Fruit fly (Drosophila melanogaster) whole organism, pupa: ENCODE measurements around the gene CG33061.

Source experiments
- CG10348 ChIP-seq: fragments of 200-800 bp; sonication (Bioruptor generic); IDR thresholded peaks from 2 replicates; pipeline ENCODE4 v1.3.6; 2022; ENCODE audit warnings: missing biosample characterization, missing genetic modification characterization
- CG12605 ChIP-seq: fragments of 200-800 bp; sonication (Bioruptor generic); IDR thresholded peaks from 2 replicates; pipeline ENCODE4 v1.3.6; 2022; ENCODE audit warnings: missing biosample characterization, missing genetic modification characterization
- CG13204 ChIP-seq: fragments of 200-800 bp; sonication (Bioruptor generic); optimal IDR thresholded peaks from 2 replicates; lab custom pipeline; 2018; ENCODE audit warnings: missing biosample characterization, mild to moderate bottlenecking, missing genetic modification characterization, moderate library complexity
- CG14655 ChIP-seq: fragments of 200-800 bp; sonication (Bioruptor generic); optimal IDR thresholded peaks from 3 replicates; lab custom pipeline; 2017; ENCODE audit warnings: mild to moderate bottlenecking, missing biosample characterization, missing genetic modification reagents, missing genetic modification characterization
- CG15710 ChIP-seq: fragments of 200-800 bp; sonication (Bioruptor generic); optimal IDR thresholded peaks from 2 replicates; lab custom pipeline; 2018; ENCODE audit warnings: missing biosample characterization, mild to moderate bottlenecking, missing genetic modification characterization, moderate library complexity
- CG17806 ChIP-seq: fragments of 200-800 bp; sonication (Bioruptor generic); optimal IDR thresholded peaks from 2 replicates; lab custom pipeline; 2018; ENCODE audit warnings: missing biosample characterization, mild to moderate bottlenecking, missing genetic modification characterization, moderate library complexity
- CG32121 ChIP-seq: fragments of 200-800 bp; sonication (Bioruptor generic); IDR thresholded peaks from 2 replicates; pipeline ENCODE4 v1.3.6; 2022; ENCODE audit warnings: missing biosample characterization, missing genetic modification characterization
- CG34367 ChIP-seq: fragments of 200-800 bp; sonication (Bioruptor generic); optimal IDR thresholded peaks from 2 replicates; lab custom pipeline; 2018; ENCODE audit warnings: missing biosample characterization, mild to moderate bottlenecking, missing genetic modification characterization
- CG4496 ChIP-seq: fragments of 200-800 bp; sonication (Bioruptor generic); IDR thresholded peaks from 3 replicates; pipeline ENCODE4 v1.3.6; 2022; ENCODE audit warnings: missing biosample characterization, missing genetic modification characterization
- CG8159 ChIP-seq: fragments of 200-800 bp; sonication (Bioruptor generic); optimal IDR thresholded peaks from 3 replicates; lab custom pipeline; 2018; ENCODE audit warnings: missing biosample characterization, mild to moderate bottlenecking, missing genetic modification characterization, moderate library complexity
- CG8301 ChIP-seq: fragments of 200-800 bp; sonication (Bioruptor generic); optimal IDR thresholded peaks from 2 replicates; lab custom pipeline; 2018; ENCODE audit warnings: missing biosample characterization, mild to moderate bottlenecking, missing genetic modification characterization
- CG9948 ChIP-seq: fragments of 200-800 bp; sonication (Bioruptor generic); optimal IDR thresholded peaks from 2 replicates; lab custom pipeline; 2018; ENCODE audit warnings: missing biosample characterization, mild to moderate bottlenecking, missing genetic modification characterization, moderate library complexity
- D1 ChIP-seq: fragments of 200-800 bp; sonication (Bioruptor generic); optimal IDR thresholded peaks from 2 replicates; lab custom pipeline; 2018; ENCODE audit warnings: missing biosample characterization, mild to moderate bottlenecking, missing genetic modification characterization, moderate library complexity
- EcR ChIP-seq: fragments of 200-800 bp; sonication (Bioruptor generic); optimal IDR thresholded peaks from 3 replicates; lab custom pipeline; 2019; ENCODE audit warnings: missing biosample characterization, missing genetic modification characterization, mild to moderate bottlenecking, moderate library complexity, missing genetic modification reagents
- Ets98B ChIP-seq: fragments of 200-800 bp; sonication (Bioruptor generic); IDR thresholded peaks from 2 replicates; pipeline ENCODE4 v1.3.6; 2022; ENCODE audit warnings: missing biosample characterization, missing genetic modification characterization
- Pif1A ChIP-seq: fragments of 200-800 bp; sonication (Bioruptor generic); optimal IDR thresholded peaks from 3 replicates; lab custom pipeline; 2016; ENCODE audit warnings: missing biosample characterization, missing genetic modification characterization
- Pif1B ChIP-seq: fragments of 200-800 bp; sonication (Bioruptor generic); optimal IDR thresholded peaks from 3 replicates; lab custom pipeline; 2016; ENCODE audit warnings: missing biosample characterization, missing genetic modification characterization
- Snoo ChIP-seq: fragments of 200-800 bp; sonication (Bioruptor generic); optimal IDR thresholded peaks from 3 replicates; lab custom pipeline; 2017; ENCODE audit warnings: missing biosample characterization, mild to moderate bottlenecking, missing genetic modification characterization, inconsistent platforms
- fd96Ca ChIP-seq: fragments of 200-800 bp; sonication (Bioruptor generic); IDR thresholded peaks from 3 replicates; pipeline ENCODE4 v1.3.6; 2022; ENCODE audit warnings: missing biosample characterization, missing genetic modification characterization
- gl ChIP-seq: fragments of 200-800 bp; sonication (Bioruptor generic); optimal IDR thresholded peaks from 2 replicates; lab custom pipeline; 2018; ENCODE audit warnings: missing biosample characterization, mild to moderate bottlenecking, missing genetic modification characterization
- rn ChIP-seq: fragments of 200-800 bp; sonication (Bioruptor generic); IDR thresholded peaks from 2 replicates; pipeline ENCODE4 v1.3.6; 2022; ENCODE audit warnings: missing biosample characterization, missing genetic modification characterization

CG33061 gene

dm6 chr3L:16329495-16329894 is at the start of gene CG33061:
Gene CG33061 (plus strand): TSS chr3L:16329795.
- TF ChIP-seq EcR (GFP tag; lab: Kevin White, UChicago) (no peak), Pif1B (GFP tag; lab: Kevin White, UChicago) (no peak), CG32121 (GFP tag; lab: Robert Waterston, UW) (no peak), gl (tag; lab: Kevin White, UChicago) (no peak), CG34367 (no peak), CG17806 (tag; lab: Kevin White, UChicago) (no peak), CG14655 (GFP tag; lab: Kevin White, UChicago) (no peak)

- TF ChIP-seq CG12605 (no peak), EcR (GFP tag; lab: Kevin White, UChicago) (peak; percentile 96)
Measured at dm6 chr3L:16279987-16280454, 49.6 kb upstream of the CG33061 start, which contains the start of gene CG13064. Gene CG13064 (plus strand): TSS chr3L:16280404.

dm6 chr3L:16281880-16282556 is 47.6 kb upstream of the CG33061 start, which contains the start of gene CG13049:
Gene CG13049 (minus strand): TSS chr3L:16281930.
- TF ChIP-seq Pif1A (GFP tag; lab: Kevin White, UChicago): no peak
- no peak for TF ChIP-seq CG4496
- no peak for TF ChIP-seq CG17806 (tag; lab: Kevin White, UChicago)
- TF ChIP-seq Pif1B (GFP tag; lab: Kevin White, UChicago): no peak
- TF ChIP-seq EcR (GFP tag; lab: Kevin White, UChicago): no peak
- no peak for TF ChIP-seq CG9948 (tag; lab: Kevin White, UChicago)
- no peak for TF ChIP-seq CG8159 (tag; lab: Kevin White, UChicago)
- no peak for TF ChIP-seq Snoo (tag; lab: Kevin White, UChicago)
- no peak for TF ChIP-seq CG15710
- no peak for TF ChIP-seq CG10348 (GFP tag; lab: Robert Waterston, UW)
- TF ChIP-seq fd96Ca (GFP tag; lab: Robert Waterston, UW): no peak
- TF ChIP-seq CG32121 (GFP tag; lab: Robert Waterston, UW): no peak
- no peak for TF ChIP-seq gl (tag; lab: Kevin White, UChicago)
- no peak for TF ChIP-seq CG8301 (tag; lab: Kevin White, UChicago)

dm6 chr3L:16283821-16284220 is 45.8 kb upstream of the CG33061 start, which contains the start of gene CG13048:
Gene CG13048 (minus strand): TSS chr3L:16283921.
- 0 out of 2 replicates have a peak, but pooled peaks have one; percentile 16 for TF ChIP-seq CG10348 (GFP tag; lab: Robert Waterston, UW)
- no peak for TF ChIP-seq Pif1B (GFP tag; lab: Kevin White, UChicago)
- TF ChIP-seq, all 21 proteins: peak for 1

- TF ChIP-seq CG17806 (tag; lab: Kevin White, UChicago): peak; percentile 33
- TF ChIP-seq CG15710: peak; percentile 29
- TF ChIP-seq CG14655 (GFP tag; lab: Kevin White, UChicago): peak; percentile 17
- no peak for TF ChIP-seq Ets98B (GFP tag; lab: Robert Waterston, UW)
- no peak for TF ChIP-seq CG8301 (tag; lab: Kevin White, UChicago)
- TF ChIP-seq CG8159 (tag; lab: Kevin White, UChicago): peak; percentile 55
- TF ChIP-seq rn: no peak
- no peak for TF ChIP-seq D1 (tag; lab: Kevin White, UChicago)
- no peak for TF ChIP-seq Pif1A (GFP tag; lab: Kevin White, UChicago)
- peak; percentile 52 for TF ChIP-seq CG9948 (tag; lab: Kevin White, UChicago)
- 0 out of 3 replicates have a peak, but pooled peaks have one; percentile 17 for TF ChIP-seq CG4496
- TF ChIP-seq CG34367: peak; percentile 1
Measured at dm6 chr3L:16285346-16285911, 44.2 kb upstream of the CG33061 start, which contains the start of gene CG13047. Gene CG13047 (minus strand): TSS chr3L:16285396.

dm6 chr3L:16286258-16286657 is 43.3 kb upstream of the CG33061 start:
- TF ChIP-seq CG17806 (tag; lab: Kevin White, UChicago) (peak; percentile 76), CG32121 (GFP tag; lab: Robert Waterston, UW) (no peak), rn (no peak), gl (tag; lab: Kevin White, UChicago) (peak; percentile 53), Pif1A (GFP tag; lab: Kevin White, UChicago) (peak; percentile 65), CG8159 (tag; lab: Kevin White, UChicago) (peak; percentile 89), CG15710 (peak; percentile 86), CG12605 (no peak), CG4496 (no peak), fd96Ca (GFP tag; lab: Robert Waterston, UW) (no peak), CG9948 (tag; lab: Kevin White, UChicago) (peak; percentile 70), Pif1B (GFP tag; lab: Kevin White, UChicago) (peak; percentile 56), CG14655 (GFP tag; lab: Kevin White, UChicago) (peak; percentile 27), CG13204 (GFP tag; lab: Kevin White, UChicago) (peak; percentile 33), CG34367 (peak; percentile 67), D1 (tag; lab: Kevin White, UChicago) (peak; percentile 62), CG8301 (tag; lab: Kevin White, UChicago) (no peak), Ets98B (GFP tag; lab: Robert Waterston, UW) (no peak), Snoo (tag; lab: Kevin White, UChicago) (peak; percentile 7), CG10348 (GFP tag; lab: Robert Waterston, UW) (no peak), EcR (GFP tag; lab: Kevin White, UChicago) (peak; percentile 87)
- TF ChIP-seq, all 21 proteins: peak for 13
